Fruit fly (Drosophila melanogaster): ENCODE results near the gene ImpE2.

ImpE2 gene

dm6 chr3L:3461119-3461518 is 51.4 kb downstream of the ImpE2 start, which contains the start of the genes CG46463 and armi:
TSS of gene CG46463 (plus strand) at chr3L:3461315.
TSS of gene armi (plus strand) at chr3L:3461317.
- TF ChIP-seq Sox14 (GFP tag; optimal IDR thresholded peaks at IDR 0.05) (no peak), achi (GFP tag; optimal IDR thresholded peaks at IDR 0.05) (no peak), Hr38 (GFP tag; optimal IDR thresholded peaks at IDR 0.05) (no peak), CG32006 (GFP tag; optimal IDR thresholded peaks at IDR 0.05) (no peak), CG10669 (GFP tag; optimal IDR thresholded peaks at IDR 0.05) (no peak), CG8319 (GFP tag; optimal IDR thresholded peaks at IDR 0.05) (no peak), CG6808 (GFP tag; optimal IDR thresholded peaks at IDR 0.05) (no peak)

Data from whole organism, prepupa.